Worm (Caenorhabditis elegans) whole organism, late embryonic: ENCODE measurements around the gene C16C8.25.
"Not testable (repeated sequence)": the region's sequence is repeated elsewhere in the genome, so short reads cannot be mapped to it uniquely, and the experiment has no call there.

Experiments
- C08G9.2 ChIP-seq: sonication (generic microtip); optimal IDR thresholded peaks from 2 replicates; lab custom pipeline; 2016; ENCODE audit warnings: mild to moderate bottlenecking, missing genetic modification characterization, moderate library complexity, missing compliant biosample characterization
- C38D4.7 ChIP-seq: fragments of 200-800 bp; sonication (Bioruptor generic); optimal IDR thresholded peaks from 2 replicates; lab custom pipeline; 2018; ENCODE audit warnings: mild to moderate bottlenecking, missing genetic modification characterization, moderate library complexity, missing compliant biosample characterization
- K02D7.2 ChIP-seq: sonication (generic microtip); optimal IDR thresholded peaks from 2 replicates; lab custom pipeline; 2017; ENCODE audit warnings: mild to moderate bottlenecking, missing genetic modification characterization, missing compliant biosample characterization
- Y22D7AL.16 ChIP-seq: sonication (generic microtip); optimal IDR thresholded peaks from 2 replicates; lab custom pipeline; 2016; ENCODE audit warnings: missing genetic modification characterization, missing compliant biosample characterization
- ceh-14 ChIP-seq: sonication (generic microtip); optimal IDR thresholded peaks from 2 replicates; lab custom pipeline; 2016; ENCODE audit warnings: missing genotype, missing genetic modification characterization, missing compliant biosample characterization
- ceh-22 ChIP-seq: sonication (generic microtip); optimal IDR thresholded peaks from 2 replicates; lab custom pipeline; 2017; ENCODE audit warnings: missing biosample characterization, missing genetic modification characterization
- ceh-24 ChIP-seq: sonication (generic microtip); optimal IDR thresholded peaks from 2 replicates; lab custom pipeline; 2016; ENCODE audit warnings: mild to moderate bottlenecking, missing genetic modification characterization, missing compliant biosample characterization
- ceh-45 ChIP-seq: fragments of 200-800 bp; sonication (Bioruptor generic); IDR thresholded peaks from 2 replicates; pipeline ENCODE4 v1.3.6; 2022; ENCODE audit warnings: missing genetic modification reagents, missing genetic modification characterization, missing compliant biosample characterization
- ceh-6 ChIP-seq: fragments of 200-800 bp; sonication (Bioruptor generic); optimal IDR thresholded peaks from 2 replicates; lab custom pipeline; 2018; ENCODE audit warnings: mild to moderate bottlenecking, missing genetic modification characterization, missing compliant biosample characterization
- ceh-9 ChIP-seq: sonication (generic microtip); optimal IDR thresholded peaks from 2 replicates; lab custom pipeline; 2016; ENCODE audit warnings: mild to moderate bottlenecking, missing genetic modification characterization, inconsistent platforms, missing compliant biosample characterization
- che-1 ChIP-seq: sonication (generic microtip); optimal IDR thresholded peaks from 2 replicates; lab custom pipeline; 2016; ENCODE audit warnings: mild to moderate bottlenecking, missing genetic modification characterization, missing compliant biosample characterization
- dmd-4 ChIP-seq: sonication (generic microtip); optimal IDR thresholded peaks from 2 replicates; lab custom pipeline; 2016; ENCODE audit warnings: borderline replicate concordance, missing genetic modification characterization, missing compliant biosample characterization
- dve-1 ChIP-seq: sonication (generic microtip); optimal IDR thresholded peaks from 2 replicates; lab custom pipeline; 2017; ENCODE audit warnings: antibody characterized with exemption, mild to moderate bottlenecking, missing genetic modification characterization, missing compliant biosample characterization
- ets-4 ChIP-seq: sonication (generic microtip); optimal IDR thresholded peaks from 2 replicates; lab custom pipeline; 2016; ENCODE audit warnings: missing genetic modification characterization, missing compliant biosample characterization
- fax-1 ChIP-seq: sonication (generic microtip); optimal IDR thresholded peaks from 2 replicates; lab custom pipeline; 2016; ENCODE audit warnings: missing genotype, missing genetic modification characterization, missing compliant biosample characterization
- fkh-10 ChIP-seq: fragments of 150-350 bp; optimal IDR thresholded peaks from 2 replicates; lab custom pipeline; 2014; ENCODE audit warnings: missing biosample characterization, missing genetic modification reagents, missing genetic modification characterization
- gmeb-2 ChIP-seq: sonication (generic microtip); optimal IDR thresholded peaks from 2 replicates; lab custom pipeline; 2016; ENCODE audit warnings: missing genetic modification characterization, inconsistent platforms, missing compliant biosample characterization
- hlh-13 ChIP-seq: fragments of 200-800 bp; sonication (Bioruptor generic); optimal IDR thresholded peaks from 2 replicates; lab custom pipeline; 2018; ENCODE audit warnings: mild to moderate bottlenecking, missing genetic modification characterization, missing compliant biosample characterization
- hlh-15 ChIP-seq: sonication (generic microtip); optimal IDR thresholded peaks from 2 replicates; lab custom pipeline; 2016; ENCODE audit warnings: missing genetic modification characterization, missing compliant biosample characterization
- hlh-30 ChIP-seq: sonication (generic microtip); optimal IDR thresholded peaks from 2 replicates; lab custom pipeline; 2017; ENCODE audit warnings: antibody characterized with exemption, missing genetic modification characterization, missing compliant biosample characterization; ENCODE audit not compliant: insufficient read depth
- hlh-6 ChIP-seq: sonication (generic microtip); optimal IDR thresholded peaks from 2 replicates; lab custom pipeline; 2016; ENCODE audit warnings: missing genotype, missing genetic modification characterization, missing compliant biosample characterization
- nhr-232 ChIP-seq: sonication (generic microtip); optimal IDR thresholded peaks from 2 replicates; lab custom pipeline; 2016; ENCODE audit warnings: missing genetic modification characterization, missing compliant biosample characterization
- odd-2 ChIP-seq: sonication (generic microtip); optimal IDR thresholded peaks from 2 replicates; lab custom pipeline; 2017; ENCODE audit warnings: antibody characterized with exemption, mild to moderate bottlenecking, missing genetic modification characterization, missing compliant biosample characterization
- pag-3 ChIP-seq: sonication (generic microtip); optimal IDR thresholded peaks from 2 replicates; lab custom pipeline; 2016; ENCODE audit warnings: missing compliant biosample characterization, missing genetic modification characterization, borderline replicate concordance
- pat-9 ChIP-seq: fragments of 200-800 bp; sonication (Bioruptor generic); optimal IDR thresholded peaks from 2 replicates; lab custom pipeline; 2018; ENCODE audit warnings: mild to moderate bottlenecking, missing genetic modification characterization, moderate library complexity, missing compliant biosample characterization
- pha-2 ChIP-seq: sonication (generic microtip); optimal IDR thresholded peaks from 2 replicates; lab custom pipeline; 2017; ENCODE audit warnings: mild to moderate bottlenecking, missing genetic modification characterization, missing compliant biosample characterization
- pha-4 ChIP-seq: fragments of 150-350 bp; optimal IDR thresholded peaks from 2 replicates; lab custom pipeline; 2018; ENCODE audit warnings: missing biosample characterization, missing genetic modification reagents, missing genetic modification characterization
- pqm-1 ChIP-seq: sonication (generic microtip); optimal IDR thresholded peaks from 2 replicates; lab custom pipeline; 2016; ENCODE audit warnings: missing genetic modification characterization, missing compliant biosample characterization
- pros-1 ChIP-seq: fragments of 150-350 bp; optimal IDR thresholded peaks from 2 replicates; lab custom pipeline; 2014; ENCODE audit warnings: missing biosample characterization, missing genetic modification reagents, missing genetic modification characterization
- ref-2 ChIP-seq: sonication (generic microtip); optimal IDR thresholded peaks from 2 replicates; lab custom pipeline; 2016; ENCODE audit warnings: missing genetic modification characterization, missing compliant biosample characterization
- sdc-2 ChIP-seq: sonication (generic microtip); optimal IDR thresholded peaks from 2 replicates; lab custom pipeline; 2016; ENCODE audit warnings: missing genotype, missing genetic modification characterization, missing compliant biosample characterization
- sox-2 ChIP-seq: fragments of 200-800 bp; sonication (Bioruptor generic); IDR thresholded peaks from 2 replicates; pipeline ENCODE4 v1.3.6; 2022; ENCODE audit warnings: missing genetic modification reagents, missing genetic modification characterization, missing compliant biosample characterization
- sox-4 ChIP-seq: sonication (generic microtip); optimal IDR thresholded peaks from 2 replicates; lab custom pipeline; 2017; ENCODE audit warnings: mild to moderate bottlenecking, missing genetic modification characterization, inconsistent platforms, missing compliant biosample characterization
- tbx-7 ChIP-seq: sonication (generic microtip); optimal IDR thresholded peaks from 2 replicates; lab custom pipeline; 2016; ENCODE audit warnings: missing genotype, missing genetic modification characterization, missing compliant biosample characterization
- ttx-3 ChIP-seq: sonication (generic microtip); optimal IDR thresholded peaks from 2 replicates; lab custom pipeline; 2016; ENCODE audit warnings: missing genetic modification reagents, missing genetic modification characterization, missing compliant biosample characterization
- unc-55 ChIP-seq: sonication (generic microtip); optimal IDR thresholded peaks from 2 replicates; lab custom pipeline; 2017; ENCODE audit warnings: missing biosample characterization, missing genetic modification reagents, missing genetic modification characterization
- unc-86 ChIP-seq: sonication (generic microtip); optimal IDR thresholded peaks from 2 replicates; lab custom pipeline; 2016; ENCODE audit warnings: missing genetic modification characterization, missing compliant biosample characterization
- zip-5 ChIP-seq: sonication (generic microtip); optimal IDR thresholded peaks from 2 replicates; lab custom pipeline; 2016; ENCODE audit warnings: missing genetic modification characterization, missing compliant biosample characterization

Gene C16C8.25

ce11 chrII:3446647-3447046 is 2.4 kb upstream of the C16C8.25 start, which contains the start of the genes C16C8.20 and gldi-6:
C16C8.20 (plus strand) TSS chrII:3446947.
gldi-6 (plus strand) TSS chrII:3446947.
- TF ChIP-seq nhr-232 (tag; lab: Kevin White, UChicago), result no peak
- no peak for TF ChIP-seq ceh-6
- no peak for TF ChIP-seq ref-2 (tag; lab: Kevin White, UChicago)
- no peak for TF ChIP-seq hlh-30 (tag; lab: Kevin White, UChicago)
- TF ChIP-seq Y22D7AL.16 (tag; lab: Kevin White, UChicago), result no peak
- no peak for TF ChIP-seq ceh-45 (GFP tag; lab: Robert Waterston, UW)
- TF ChIP-seq K02D7.2 (tag; lab: Kevin White, UChicago), result no peak
- no peak for TF ChIP-seq che-1 (tag; lab: Kevin White, UChicago)
- no peak for TF ChIP-seq ceh-9 (tag; lab: Kevin White, UChicago)
- TF ChIP-seq pat-9, result no peak
- TF ChIP-seq fax-1 (tag; lab: Kevin White, UChicago), result no peak

ce11 chrII:3447906-3448305 is 1.1 kb upstream of the C16C8.25 start, which contains the start of gene C16C8.21:
C16C8.21 (plus strand) TSS chrII:3448206.
- TF ChIP-seq gmeb-2 (no peak), unc-55 (GFP tag; lab: Kevin White, UChicago) (no peak), zip-5 (tag; lab: Kevin White, UChicago) (no peak), ttx-3 (tag; lab: Kevin White, UChicago) (no peak), ceh-24 (tag; lab: Kevin White, UChicago) (no peak), hlh-30 (tag; lab: Kevin White, UChicago) (no peak), pros-1 (tag; lab: Kevin White, UChicago) (no peak), fax-1 (tag; lab: Kevin White, UChicago) (no peak), pqm-1 (tag; lab: Kevin White, UChicago) (no peak), hlh-13 (GFP tag; lab: Kevin White, UChicago) (no peak), sox-4 (tag; lab: Kevin White, UChicago) (no peak), tbx-7 (tag; lab: Kevin White, UChicago) (no peak), ets-4 (no peak), odd-2 (no peak), unc-86 (no peak), hlh-15 (tag; lab: Kevin White, UChicago) (no peak), ceh-14 (tag; lab: Kevin White, UChicago) (no peak), dmd-4 (no peak), C38D4.7 (GFP tag; lab: Kevin White, UChicago) (no peak), pha-4 (no peak)
- TF ChIP-seq, all 69 proteins: peak for 0

ce11 chrII:3449514-3449913 is 484 bp downstream of the C16C8.25 start, which contains the start of gene C16C8.14:
C16C8.14 (plus strand) TSS chrII:3449814.
- TF ChIP-seq ref-2, ceh-24, sdc-2 (tag; lab: Kevin White, UChicago): not testable (repeated sequence)

- TF ChIP-seq zip-5 (tag; lab: Kevin White, UChicago) (no peak), unc-55 (GFP tag; lab: Kevin White, UChicago) (no peak), C08G9.2 (tag; lab: Kevin White, UChicago) (no peak), hlh-6 (no peak), pag-3 (tag; lab: Kevin White, UChicago) (no peak), fkh-10 (GFP tag; lab: Kevin White, UChicago) (no peak), pha-2 (no peak), ceh-22 (tag; lab: Kevin White, UChicago) (no peak), dve-1 (tag; lab: Kevin White, UChicago) (no peak), sox-2 (no peak)
- TF ChIP-seq, all 69 proteins: peak for 0
Measured at ce11 chrII:3452421-3452820, 3.4 kb downstream of the C16C8.25 start, which contains the start of gene C16C8.12. C16C8.12 (plus strand) TSS chrII:3452721.
